Fruit fly (Drosophila melanogaster) whole organism, embryonic: ENCODE results near the gene sbr.

ENCODE experiments used
- Asciz ChIP-seq: fragments of 200-800 bp; sonication (Bioruptor generic); optimal IDR thresholded peaks from 2 replicates; lab custom pipeline; 2017; ENCODE audit warnings: missing biosample characterization, mild to moderate bottlenecking, missing genetic modification characterization, missing genetic modification reagents
- Bteb2 ChIP-seq: fragments of 200-800 bp; sonication (Bioruptor generic); optimal IDR thresholded peaks from 2 replicates; lab custom pipeline; 2016; ENCODE audit warnings: missing biosample characterization, missing genetic modification characterization
- CG10274 ChIP-seq: fragments of 200-800 bp; sonication (Bioruptor generic); optimal IDR thresholded peaks from 3 replicates; lab custom pipeline; 2017; ENCODE audit warnings: missing biosample characterization, mild to moderate bottlenecking, missing genetic modification characterization
- CG12299 ChIP-seq: fragments of 200-800 bp; sonication (Bioruptor generic); optimal IDR thresholded peaks from 2 replicates; lab custom pipeline; 2018; ENCODE audit warnings: missing biosample characterization, mild to moderate bottlenecking, missing genetic modification characterization
- CG1602 ChIP-seq: fragments of 200-800 bp; sonication (Bioruptor generic); optimal IDR thresholded peaks from 3 replicates; lab custom pipeline; 2016; ENCODE audit warnings: missing biosample characterization, missing genetic modification characterization
- CG1603 ChIP-seq: fragments of 200-800 bp; sonication (Bioruptor generic); optimal IDR thresholded peaks from 2 replicates; lab custom pipeline; 2019; ENCODE audit warnings: missing biosample characterization, mild to moderate bottlenecking, missing genetic modification characterization, moderate library complexity
- CG17328 ChIP-seq: fragments of 200-800 bp; sonication (Bioruptor generic); IDR thresholded peaks from 2 replicates; pipeline ENCODE4 v1.3.6; 2022; ENCODE audit warnings: missing biosample characterization, missing genetic modification characterization
- CG18599 ChIP-seq: fragments of 200-800 bp; sonication (Bioruptor generic); optimal IDR thresholded peaks from 3 replicates; lab custom pipeline; 2017; ENCODE audit warnings: missing biosample characterization, missing genetic modification characterization, mild to moderate bottlenecking, moderate library complexity, missing genetic modification reagents
- CG2116 ChIP-seq: fragments of 200-800 bp; sonication (Bioruptor generic); optimal IDR thresholded peaks from 3 replicates; lab custom pipeline; 2018; ENCODE audit warnings: missing biosample characterization, mild to moderate bottlenecking, missing genetic modification characterization
- CG2202 ChIP-seq: fragments of 200-800 bp; sonication (Bioruptor generic); optimal IDR thresholded peaks from 2 replicates; lab custom pipeline; 2018; ENCODE audit warnings: missing biosample characterization, mild to moderate bottlenecking, missing genetic modification characterization
- CG32772 ChIP-seq: fragments of 200-800 bp; sonication (Bioruptor generic); IDR thresholded peaks from 2 replicates; pipeline ENCODE4 v1.3.6; 2022; ENCODE audit warnings: missing biosample characterization, missing genetic modification characterization
- CG33213 ChIP-seq: fragments of 200-800 bp; sonication (Bioruptor generic); optimal IDR thresholded peaks from 3 replicates; lab custom pipeline; 2016; ENCODE audit warnings: missing biosample characterization, missing genetic modification characterization
- CG34422 ChIP-seq: fragments of 200-800 bp; sonication (Bioruptor generic); IDR thresholded peaks from 3 replicates; pipeline ENCODE4 v1.3.6; 2022; ENCODE audit warnings: missing biosample characterization, missing genetic modification characterization
- CG3995 ChIP-seq: fragments of 200-800 bp; sonication (Bioruptor generic); optimal IDR thresholded peaks from 3 replicates; lab custom pipeline; 2016; ENCODE audit warnings: missing biosample characterization, missing genetic modification characterization
- CG4360 ChIP-seq: fragments of 200-800 bp; sonication (Bioruptor generic); IDR thresholded peaks from 2 replicates; pipeline ENCODE4 v1.3.6; 2022; ENCODE audit warnings: missing biosample characterization, missing genetic modification characterization
- CG7786 ChIP-seq: fragments of 200-800 bp; sonication (Bioruptor generic); optimal IDR thresholded peaks from 2 replicates; lab custom pipeline; 2016; ENCODE audit warnings: missing biosample characterization, missing genetic modification characterization
- CG8290 ChIP-seq, 3 experiments: fragments of 200-800 bp; sonication (Bioruptor generic); optimal IDR thresholded peaks; 2 replicates each; lab custom pipeline; 2016 to 2019; ENCODE audit warnings: missing biosample characterization in 3 of 3, missing genetic modification characterization in 3 of 3, mild to moderate bottlenecking in 2 of 3, moderate library complexity in 1 of 3
- CG9215 ChIP-seq: fragments of 200-800 bp; sonication (Bioruptor generic); IDR thresholded peaks from 2 replicates; pipeline ENCODE4 v1.3.6; 2022; ENCODE audit warnings: missing biosample characterization, missing genetic modification characterization
- Deaf1 ChIP-seq: fragments of 200-800 bp; optimal IDR thresholded peaks from 3 replicates; lab custom pipeline; 2019; ENCODE audit warnings: missing biosample characterization, mild to moderate bottlenecking, missing genetic modification characterization, moderate library complexity
- Dek ChIP-seq: fragments of 200-800 bp; sonication (Bioruptor generic); optimal IDR thresholded peaks from 3 replicates; lab custom pipeline; 2019; ENCODE audit warnings: missing biosample characterization, mild to moderate bottlenecking, missing genetic modification characterization, moderate library complexity
- Dip2 ChIP-seq: fragments of 200-800 bp; sonication (Bioruptor generic); IDR thresholded peaks from 2 replicates; pipeline ENCODE4 v1.3.6; 2022; ENCODE audit warnings: missing biosample characterization, missing genetic modification characterization
- Dip3 ChIP-seq: fragments of 200-800 bp; sonication (Bioruptor generic); optimal IDR thresholded peaks from 3 replicates; lab custom pipeline; 2016; ENCODE audit warnings: missing biosample characterization, missing genetic modification characterization
- Dll ChIP-seq: fragments of 200-800 bp; sonication (Bioruptor generic); IDR thresholded peaks from 4 replicates; pipeline ENCODE4 v1.3.6; 2022; ENCODE audit warnings: missing biosample characterization, missing genetic modification characterization; ENCODE audit not compliant: partially characterized antibody
- HLHmδ ChIP-seq: fragments of 200-800 bp; sonication (Bioruptor generic); optimal IDR thresholded peaks from 2 replicates; lab custom pipeline; 2018; ENCODE audit warnings: missing biosample characterization, mild to moderate bottlenecking, missing genetic modification characterization, moderate library complexity
- HmgD ChIP-seq: fragments of 200-800 bp; sonication (Bioruptor generic); optimal IDR thresholded peaks from 3 replicates; lab custom pipeline; 2016; ENCODE audit warnings: missing biosample characterization, missing genetic modification characterization
- Hmr ChIP-seq: fragments of 200-800 bp; sonication (Bioruptor generic); optimal IDR thresholded peaks from 3 replicates; lab custom pipeline; 2017; ENCODE audit warnings: mild to moderate bottlenecking, missing biosample characterization, missing genetic modification reagents, missing genetic modification characterization
- NfI ChIP-seq: fragments of 200-800 bp; sonication (Bioruptor generic); optimal IDR thresholded peaks from 3 replicates; lab custom pipeline; 2018; ENCODE audit warnings: missing biosample characterization, mild to moderate bottlenecking, missing genetic modification characterization, moderate library complexity
- Tbp ChIP-seq: fragments of >200 bp; optimal IDR thresholded peaks from 2 replicates; lab custom pipeline; 2018; ENCODE audit warnings: missing biosample characterization, missing genetic modification characterization
- abd-A ChIP-seq: fragments of 200-800 bp; sonication (Bioruptor generic); optimal IDR thresholded peaks from 3 replicates; lab custom pipeline; 2019; ENCODE audit warnings: missing biosample characterization, mild to moderate bottlenecking, missing genetic modification characterization, moderate library complexity
- ara ChIP-seq: fragments of 200-800 bp; sonication (Bioruptor generic); IDR thresholded peaks from 2 replicates; pipeline ENCODE4 v1.3.6; 2022; ENCODE audit warnings: missing biosample characterization, missing genetic modification characterization
- bcd ChIP-seq: fragments of 200-800 bp; sonication (Bioruptor generic); optimal IDR thresholded peaks from 2 replicates; lab custom pipeline; 2017; ENCODE audit warnings: missing biosample characterization, mild to moderate bottlenecking, missing genetic modification characterization
- br ChIP-seq: fragments of >200 bp; optimal IDR thresholded peaks from 2 replicates; lab custom pipeline; 2017
- bsh ChIP-seq, 2 experiments: fragments of 200-800 bp; sonication (Bioruptor generic); optimal IDR thresholded peaks; 2 replicates each; lab custom pipeline; 2017 to 2018; ENCODE audit warnings: mild to moderate bottlenecking in 2 of 2, missing biosample characterization in 2 of 2, missing genetic modification characterization in 2 of 2, moderate library complexity in 1 of 2
- chif ChIP-seq, 2 experiments: fragments of 200-800 bp; sonication (Bioruptor generic); optimal IDR thresholded peaks; 3 replicates each; lab custom pipeline; 2016; ENCODE audit warnings: missing biosample characterization in 2 of 2, missing genetic modification characterization in 2 of 2
- chinmo ChIP-seq: fragments of 200-800 bp; sonication (Bioruptor generic); IDR thresholded peaks from 4 replicates; pipeline ENCODE4 v1.3.6; 2022; ENCODE audit warnings: missing biosample characterization, missing genetic modification characterization; ENCODE audit not compliant: partially characterized antibody
- crol ChIP-seq: fragments of 200-800 bp; sonication (Bioruptor generic); IDR thresholded peaks from 2 replicates; pipeline ENCODE4 v1.3.6; 2022; ENCODE audit warnings: missing biosample characterization, missing genetic modification characterization
- fru ChIP-seq: fragments of >200 bp; optimal IDR thresholded peaks from 2 replicates; lab custom pipeline; 2017
- gt ChIP-seq: fragments of 200-800 bp; sonication (Bioruptor generic); IDR thresholded peaks from 2 replicates; pipeline ENCODE4 v1.3.6; 2022; ENCODE audit warnings: missing biosample characterization, missing genetic modification characterization
- jumu ChIP-seq: fragments of 200-800 bp; sonication (Bioruptor generic); optimal IDR thresholded peaks from 3 replicates; lab custom pipeline; 2016; ENCODE audit warnings: missing biosample characterization, missing genetic modification characterization
- lbe ChIP-seq: fragments of 200-800 bp; sonication (Bioruptor generic); optimal IDR thresholded peaks from 2 replicates; lab custom pipeline; 2016; ENCODE audit warnings: missing biosample characterization, mild to moderate bottlenecking, missing genetic modification characterization
- pita ChIP-seq: fragments of 200-800 bp; sonication (Bioruptor generic); optimal IDR thresholded peaks from 2 replicates; lab custom pipeline; 2017; ENCODE audit warnings: missing biosample characterization, mild to moderate bottlenecking, missing genetic modification characterization
- pnt ChIP-seq: fragments of 200-800 bp; sonication (Bioruptor generic); optimal IDR thresholded peaks from 3 replicates; lab custom pipeline; 2016; ENCODE audit warnings: missing biosample characterization, missing genetic modification characterization
- row ChIP-seq: fragments of 200-800 bp; sonication (Bioruptor generic); IDR thresholded peaks from 3 replicates; pipeline ENCODE4 v1.3.6; 2022; ENCODE audit warnings: missing biosample characterization, missing genetic modification characterization
- salm ChIP-seq: fragments of 200-800 bp; sonication (Bioruptor generic); optimal IDR thresholded peaks from 2 replicates; lab custom pipeline; 2018; ENCODE audit warnings: missing biosample characterization, mild to moderate bottlenecking, missing genetic modification characterization
- sc ChIP-seq, 3 experiments: fragments of >200 bp in 2 of 3; fragments of 200-800 bp in 1 of 3; sonication (Bioruptor generic) in 1 of 3; optimal IDR thresholded peaks; 2 replicates in 2 of 3; 3 replicates in 1 of 3; lab custom pipeline; 2017; ENCODE audit warnings: mild to moderate bottlenecking in 1 of 3, missing biosample characterization in 1 of 3, missing genetic modification characterization in 1 of 3, missing genetic modification reagents in 1 of 3
- sens ChIP-seq: fragments of 200-800 bp; sonication (Bioruptor generic); peaks from one replicate; lab custom pipeline; 2016; ENCODE audit warnings: missing biosample characterization, missing genetic modification characterization
- sens-2 ChIP-seq: fragments of 200-800 bp; sonication (Bioruptor generic); IDR thresholded peaks from 2 replicates; pipeline ENCODE4 v1.3.6; 2022; ENCODE audit warnings: missing biosample characterization, missing genetic modification characterization
- slou ChIP-seq: fragments of 200-800 bp; sonication (Bioruptor generic); optimal IDR thresholded peaks from 3 replicates; lab custom pipeline; 2016; ENCODE audit warnings: missing biosample characterization, missing genetic modification characterization
- ttk ChIP-seq: fragments of 200-800 bp; sonication (Bioruptor generic); IDR thresholded peaks from 2 replicates; pipeline ENCODE4 v2.1.2; 2022; ENCODE audit warnings: missing biosample characterization, missing genetic modification characterization

The sbr gene

dm6 chrX:10886418-10886817, 39.5 kb upstream of the sbr start:
- TF ChIP-seq CG8290 (GFP tag; optimal IDR thresholded peaks at IDR 0.05; lab: Kevin White, UChicago) (no peak), CG8290 (tag; optimal IDR thresholded peaks at IDR 0.05; lab: Kevin White, UChicago) (peak in 1 of 2 experiments; percentile 11), CG3995 (GFP tag; lab: Kevin White, UChicago) (no peak), sens (GFP tag; lab: Kevin White, UChicago) (peak; percentile 37), CG18599 (GFP tag; lab: Kevin White, UChicago) (no peak), sens-2 (GFP tag; lab: Robert Waterston, UW) (no peak), row (GFP tag; lab: Robert Waterston, UW) (peak; percentile 44), CG10274 (GFP tag; lab: Kevin White, UChicago) (peak; percentile 94), Dip3 (GFP tag; lab: Kevin White, UChicago) (no peak), CG7786 (peak; percentile 12)

dm6 chrX:10883740-10884139, 36.8 kb upstream of the sbr start:
- TF ChIP-seq bsh (GFP tag; optimal IDR thresholded peaks at IDR 0.05; lab: Kevin White, UChicago) (no peak), CG12299 (tag; lab: Kevin White, UChicago) (no peak), CG2202 (tag; lab: Kevin White, UChicago) (no peak), pita (GFP tag; lab: Kevin White, UChicago) (no peak), CG1603 (no peak)

dm6 chrX:10882786-10883185, 35.9 kb upstream of the sbr start:
- TF ChIP-seq Dip2 (no peak), CG1602 (no peak), Asciz (no peak), CG9215 (no peak), pnt (GFP tag; lab: Kevin White, UChicago) (no peak), CG1603 (peak; percentile 41), Dll (GFP tag; lab: Robert Waterston, UW) (no peak), slou (GFP tag; lab: Kevin White, UChicago) (no peak), sc (optimal IDR thresholded peaks at IDR 0.05; lab: Kevin White, UChicago) (no peak), sc (GFP tag; optimal IDR thresholded peaks at IDR 0.05; lab: Kevin White, UChicago) (no peak), gt (GFP tag; lab: Robert Waterston, UW) (no peak), crol (no peak), bcd (GFP tag; lab: Kevin White, UChicago) (no peak), Deaf1 (no peak), CG17328 (0 out of 2 replicates have a peak, but pooled peaks have one; percentile 33), Tbp (no peak), br (no peak), Hmr (no peak), salm (tag; lab: Kevin White, UChicago) (no peak), CG2116 (GFP tag; lab: Kevin White, UChicago) (no peak), CG32772 (GFP tag; lab: Robert Waterston, UW) (no peak), CG33213 (GFP tag; lab: Kevin White, UChicago) (no peak), chinmo (GFP tag; lab: Robert Waterston, UW) (no peak), lbe (GFP tag; lab: Kevin White, UChicago) (no peak), CG4360 (no peak), abd-A (tag; lab: Kevin White, UChicago) (no peak), fru (lab: Kevin White, UChicago) (no peak), jumu (GFP tag; lab: Kevin White, UChicago) (no peak), ara (GFP tag; lab: Robert Waterston, UW) (0 out of 2 replicates have a peak, but pooled peaks have one; percentile 17), HLHmδ (GFP tag; lab: Kevin White, UChicago) (no peak), Dek (no peak), NfI (GFP tag; lab: Kevin White, UChicago) (no peak), HmgD (no peak), ttk (GFP tag; lab: Robert Waterston, UW) (no peak), chif (GFP tag; optimal IDR thresholded peaks at IDR 0.05; lab: Kevin White, UChicago) (peak in 1 of 2 experiments; percentile 0), CG34422 (GFP tag; lab: Robert Waterston, UW) (no peak), Bteb2 (GFP tag; lab: Kevin White, UChicago) (no peak)
